Fruit fly (Drosophila melanogaster): ENCODE results near the gene Cftr.

Cftr gene

DNA sequence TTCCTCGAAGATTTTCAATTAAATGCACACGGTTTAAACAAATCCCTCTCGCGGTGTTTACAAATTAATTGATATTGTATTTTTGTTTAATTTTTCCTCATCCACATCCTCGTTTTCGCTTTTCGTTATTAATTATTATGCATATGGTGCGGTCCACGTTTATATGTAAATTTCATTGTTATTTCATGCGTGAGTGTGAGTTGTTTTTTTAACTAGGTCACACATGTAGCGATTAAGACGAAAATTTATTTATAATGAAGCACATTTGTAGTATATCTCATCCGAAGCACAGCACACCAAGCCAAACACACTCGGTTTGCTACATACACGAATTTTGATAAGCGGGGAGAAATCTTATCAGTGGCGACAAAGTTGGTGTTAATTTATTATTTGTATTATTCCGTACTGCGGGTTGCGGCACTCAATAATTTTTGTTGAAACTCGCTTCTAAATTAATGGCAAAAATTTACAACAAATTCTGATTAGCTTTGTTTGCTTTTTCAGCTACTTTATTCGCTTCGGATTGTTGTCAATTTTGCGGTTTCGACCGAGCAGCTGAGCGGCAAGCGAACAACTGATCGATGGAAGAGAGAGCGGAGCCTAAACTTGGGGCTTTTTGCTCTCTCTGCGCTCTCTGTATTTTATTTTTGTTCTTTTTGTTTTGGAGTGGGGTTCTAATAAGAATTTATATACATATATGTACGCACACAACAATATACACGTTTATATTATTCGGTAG lies 27.8 kb upstream of the Cftr start (continued):
- TF ChIP-seq MTF-1 (GFP tag; optimal IDR thresholded peaks at IDR 0.05; ENCODE audit: borderline replicate concordance) = no peak
- TF ChIP-seq lab (GFP tag; optimal IDR thresholded peaks at IDR 0.05) = peak; percentile 55
- no peak for TF ChIP-seq Aef1 (GFP tag; IDR thresholded peaks at IDR 0.05)
- peak in 1 of 2 experiments; percentile 27 for TF ChIP-seq crp (GFP tag; optimal IDR thresholded peaks at IDR 0.05)
- 0 out of 3 replicates have a peak, but pooled peaks have one; percentile 13 for TF ChIP-seq mld (GFP tag; IDR thresholded peaks at IDR 0.05; ENCODE audit: partially characterized antibody)
- no peak for TF ChIP-seq E2f2 (GFP tag; IDR thresholded peaks at IDR 0.05)
- no peak for TF ChIP-seq CG2889 (GFP tag; IDR thresholded peaks at IDR 0.05)
- no peak for TF ChIP-seq E2f1 (GFP tag; IDR thresholded peaks at IDR 0.05)
- TF ChIP-seq CrebB (tag; optimal IDR thresholded peaks at IDR 0.05) = peak; percentile 41
- no peak for TF ChIP-seq CG18619 (GFP tag; optimal IDR thresholded peaks at IDR 0.05)
- TF ChIP-seq onecut (GFP tag; IDR thresholded peaks at IDR 0.05) = peak; percentile 59; the same call in 1 of the 2 replicates
- TF ChIP-seq CG13775 (GFP tag; optimal IDR thresholded peaks at IDR 0.05) = no peak
- TF ChIP-seq CG8924 (tag; optimal IDR thresholded peaks at IDR 0.05) = peak; percentile 22
- TF ChIP-seq ken (GFP tag; IDR thresholded peaks at IDR 0.05) = no peak
- peak; percentile 15 for TF ChIP-seq cg (GFP tag; optimal IDR thresholded peaks at IDR 0.05)
- no peak for TF ChIP-seq CG6175 (GFP tag; IDR thresholded peaks at IDR 0.05)
- TF ChIP-seq sr (GFP tag; IDR thresholded peaks at IDR 0.05) = no peak
- no peak for TF ChIP-seq Taf1 (GFP tag; IDR thresholded peaks at IDR 0.05)
- peak; percentile 89 for TF ChIP-seq CG34376 (GFP tag; optimal IDR thresholded peaks at IDR 0.05)
- TF ChIP-seq twi (tag; optimal IDR thresholded peaks at IDR 0.05) = peak; percentile 46
- TF ChIP-seq Kr (GFP tag; optimal IDR thresholded peaks at IDR 0.05) = no peak
- TF ChIP-seq gcm (GFP tag; optimal IDR thresholded peaks at IDR 0.05) = no peak
- no peak for TF ChIP-seq CG11504 (tag; optimal IDR thresholded peaks at IDR 0.05)
- peak; percentile 15 for TF ChIP-seq wek (GFP tag; optimal IDR thresholded peaks at IDR 0.05)
- TF ChIP-seq sisA (GFP tag; IDR thresholded peaks at IDR 0.05) = no peak
- TF ChIP-seq CG4360 (GFP tag; IDR thresholded peaks at IDR 0.05) = peak; percentile 36; the same call in 1 of the 2 replicates
- TF ChIP-seq tna (GFP tag; IDR thresholded peaks at IDR 0.05; ENCODE audit: partially characterized antibody) = peak; percentile 13; the same call in 1 of the 2 replicates
- TF ChIP-seq btn (GFP tag; optimal IDR thresholded peaks at IDR 0.05) = no peak
- peak; percentile 21 for TF ChIP-seq caup (GFP tag; optimal IDR thresholded peaks at IDR 0.05; ENCODE audit: severe bottlenecking)
- TF ChIP-seq CG7786 (GFP tag; optimal IDR thresholded peaks at IDR 0.05) = no peak
- no peak for TF ChIP-seq CG17829 (tag; optimal IDR thresholded peaks at IDR 0.05)
- peak; percentile 27; the same call in 1 of the 2 replicates for TF ChIP-seq Rfx (GFP tag; IDR thresholded peaks at IDR 0.05)
- no peak for TF ChIP-seq CG1792 (GFP tag; optimal IDR thresholded peaks at IDR 0.05)
- TF ChIP-seq Adf1 (GFP tag; IDR thresholded peaks at IDR 0.05) = peak; percentile 36; the same call in 1 of the 2 replicates
- peak; percentile 23 for TF ChIP-seq CG17359 (tag; optimal IDR thresholded peaks at IDR 0.05)
- peak in 1 of 2 experiments; percentile 78 for TF ChIP-seq eve (GFP tag; optimal IDR thresholded peaks at IDR 0.05)
- TF ChIP-seq Dfd (GFP tag; optimal IDR thresholded peaks at IDR 0.05) = no peak
- TF ChIP-seq CG12071 (GFP tag; optimal IDR thresholded peaks at IDR 0.05) = peak; percentile 16
- TF ChIP-seq Dad (GFP tag; optimal IDR thresholded peaks at IDR 0.05) = no peak
- no peak for TF ChIP-seq zfh1 (GFP tag; IDR thresholded peaks at IDR 0.05)
- TF ChIP-seq z (GFP tag; IDR thresholded peaks at IDR 0.05) = no peak
- no peak for TF ChIP-seq trh (GFP tag; optimal IDR thresholded peaks at IDR 0.05)
- TF ChIP-seq ems (GFP tag; optimal IDR thresholded peaks at IDR 0.05) = no peak
- TF ChIP-seq CG14050 (GFP tag; IDR thresholded peaks at IDR 0.05) = no peak
- no peak for TF ChIP-seq CG1233 (GFP tag; optimal IDR thresholded peaks at IDR 0.05)
- no peak for TF ChIP-seq CG7271 (tag; optimal IDR thresholded peaks at IDR 0.05)
- no peak for TF ChIP-seq CG8290 (GFP tag; optimal IDR thresholded peaks at IDR 0.05)
- peak in 1 of 2 experiments; percentile 47 for TF ChIP-seq CG8290 (tag; optimal IDR thresholded peaks at IDR 0.05)
- no peak for TF ChIP-seq maf-S (GFP tag; optimal IDR thresholded peaks at IDR 0.05)
- TF ChIP-seq CG14965 (GFP tag; optimal IDR thresholded peaks at IDR 0.05; ENCODE audit: borderline replicate concordance) = no peak
